Worm (Caenorhabditis elegans) whole organism, mixed stage, embryonic: ENCODE measurements around the gene F37C4.4.

ENCODE experiments used
- blmp-1 ChIP-seq: fragments of 150-350 bp; optimal IDR thresholded peaks from 2 replicates; lab custom pipeline; 2014; ENCODE audit warnings: missing biosample characterization, missing genetic modification characterization
- ceh-83 ChIP-seq: fragments of 200-800 bp; sonication (Bioruptor generic); optimal IDR thresholded peaks from 2 replicates; lab custom pipeline; 2018; ENCODE audit warnings: mild to moderate bottlenecking, missing genetic modification characterization, missing compliant biosample characterization
- ces-1 ChIP-seq: fragments of 150-350 bp; optimal IDR thresholded peaks from 2 replicates; lab custom pipeline; 2014; ENCODE audit warnings: missing biosample characterization, missing genetic modification reagents, missing genetic modification characterization
- cnd-1 ChIP-seq: fragments of 200-800 bp; sonication (Bioruptor generic); optimal IDR thresholded peaks from 2 replicates; lab custom pipeline; 2018; ENCODE audit warnings: mild to moderate bottlenecking, missing genetic modification characterization, missing compliant biosample characterization
- elt-3 ChIP-seq: fragments of 150-350 bp; optimal IDR thresholded peaks from 2 replicates; lab custom pipeline; 2014; ENCODE audit warnings: missing biosample characterization, missing genetic modification characterization
- lin-13 ChIP-seq: fragments of 150-350 bp; optimal IDR thresholded peaks from 2 replicates; lab custom pipeline; 2014; ENCODE audit warnings: missing biosample characterization, missing genetic modification characterization
- lsy-2 ChIP-seq: fragments of 150-350 bp; optimal IDR thresholded peaks from 2 replicates; lab custom pipeline; 2014; ENCODE audit warnings: missing biosample characterization, missing genetic modification characterization
- nhr-12 ChIP-seq: fragments of 150-350 bp; optimal IDR thresholded peaks from 2 replicates; lab custom pipeline; 2014; ENCODE audit warnings: missing biosample characterization, missing genetic modification characterization
- nhr-237 ChIP-seq: fragments of 150-350 bp; optimal IDR thresholded peaks from 2 replicates; lab custom pipeline; 2014; ENCODE audit warnings: missing biosample characterization, missing genetic modification characterization
- nhr-28 ChIP-seq: fragments of 150-350 bp; optimal IDR thresholded peaks from 2 replicates; lab custom pipeline; 2014; ENCODE audit warnings: missing biosample characterization, missing genetic modification characterization
- snpc-4 ChIP-seq: fragments of 150-350 bp; optimal IDR thresholded peaks from 2 replicates; lab custom pipeline; 2014; ENCODE audit warnings: missing biosample characterization, missing genetic modification characterization
- unc-39 ChIP-seq: fragments of 150-350 bp; optimal IDR thresholded peaks from 2 replicates; lab custom pipeline; 2014; ENCODE audit warnings: missing biosample characterization, missing genetic modification characterization
- unc-62 ChIP-seq: fragments of 150-350 bp; optimal IDR thresholded peaks from 2 replicates; lab custom pipeline; 2014; ENCODE audit warnings: missing biosample characterization, missing genetic modification reagents, missing genetic modification characterization
- ztf-11 ChIP-seq: fragments of 150-350 bp; optimal IDR thresholded peaks from 2 replicates; lab custom pipeline; 2014; ENCODE audit warnings: missing biosample characterization, missing genetic modification characterization

ce11 chrIV:3875260-3875659, 8.2 kb downstream of the F37C4.4 start:
- TF ChIP-seq blmp-1 (tag; lab: Kevin White, UChicago) (no peak), nhr-28 (tag; lab: Kevin White, UChicago) (no peak), snpc-4 (no peak), lsy-2 (tag; lab: Kevin White, UChicago) (no peak), nhr-12 (no peak), cnd-1 (no peak), nhr-237 (tag; lab: Kevin White, UChicago) (no peak), unc-62 (GFP tag; lab: Kevin White, UChicago) (no peak), elt-3 (no peak), ztf-11 (no peak), lin-13 (tag; lab: Kevin White, UChicago) (no peak), unc-39 (tag; lab: Kevin White, UChicago) (no peak), ceh-83 (GFP tag; lab: Kevin White, UChicago) (no peak), ces-1 (GFP tag; lab: Kevin White, UChicago) (no peak)
